Fruit fly (Drosophila melanogaster) whole organism, embryonic: ENCODE data around the gene heph.

ENCODE experiments used
- B-H2 ChIP-seq: fragments of 200-800 bp; sonication (Bioruptor generic); optimal IDR thresholded peaks from 2 replicates; lab custom pipeline; 2018; ENCODE audit warnings: missing biosample characterization, mild to moderate bottlenecking, missing genetic modification characterization
- CG10209 ChIP-seq: fragments of 200-800 bp; sonication (Bioruptor generic); optimal IDR thresholded peaks from 3 replicates; lab custom pipeline; 2017; ENCODE audit warnings: missing biosample characterization, mild to moderate bottlenecking, missing genetic modification characterization, missing genetic modification reagents
- CG12769 ChIP-seq: fragments of 200-800 bp; sonication (Bioruptor generic); optimal IDR thresholded peaks from 2 replicates; lab custom pipeline; 2019; ENCODE audit warnings: missing biosample characterization, mild to moderate bottlenecking, missing genetic modification characterization, moderate library complexity
- CG13624 ChIP-seq: fragments of 200-800 bp; sonication (Bioruptor generic); optimal IDR thresholded peaks from 2 replicates; lab custom pipeline; 2016; ENCODE audit warnings: missing biosample characterization, missing genetic modification characterization
- CG14860 ChIP-seq: fragments of 200-800 bp; sonication (Bioruptor generic); IDR thresholded peaks from 3 replicates; pipeline ENCODE4 v1.3.6; 2022; ENCODE audit warnings: missing biosample characterization, missing genetic modification characterization; ENCODE audit not compliant: partially characterized antibody
- CG31441 ChIP-seq: fragments of 200-800 bp; sonication (Bioruptor generic); IDR thresholded peaks from 2 replicates; pipeline ENCODE4 v1.3.6; 2022; ENCODE audit warnings: missing biosample characterization, missing genetic modification characterization
- CG3163 ChIP-seq: fragments of 200-800 bp; sonication (Bioruptor generic); optimal IDR thresholded peaks from 3 replicates; lab custom pipeline; 2016; ENCODE audit warnings: missing biosample characterization, missing genetic modification characterization
- CG4282 ChIP-seq: fragments of 200-800 bp; sonication (Bioruptor generic); optimal IDR thresholded peaks from 2 replicates; lab custom pipeline; 2016; ENCODE audit warnings: missing biosample characterization, missing genetic modification characterization
- CG4617 ChIP-seq: fragments of 200-800 bp; sonication (Bioruptor generic); optimal IDR thresholded peaks from 3 replicates; lab custom pipeline; 2016; ENCODE audit warnings: missing biosample characterization, missing genetic modification characterization, borderline replicate concordance
- CG6854 ChIP-seq: fragments of 200-800 bp; sonication (Bioruptor generic); optimal IDR thresholded peaks from 3 replicates; lab custom pipeline; 2017; ENCODE audit warnings: missing biosample characterization, mild to moderate bottlenecking, missing genetic modification characterization
- CG7271 ChIP-seq: fragments of 200-800 bp; sonication (Bioruptor generic); optimal IDR thresholded peaks from 2 replicates; lab custom pipeline; 2018; ENCODE audit warnings: missing biosample characterization, mild to moderate bottlenecking, missing genetic modification characterization, moderate library complexity
- CG7839 ChIP-seq: fragments of 200-800 bp; sonication (Bioruptor generic); optimal IDR thresholded peaks from 3 replicates; lab custom pipeline; 2018; ENCODE audit warnings: missing biosample characterization, mild to moderate bottlenecking, missing genetic modification characterization, moderate library complexity
- CG8290 ChIP-seq, 3 experiments: fragments of 200-800 bp; sonication (Bioruptor generic); optimal IDR thresholded peaks; 2 replicates each; lab custom pipeline; 2016 to 2019; ENCODE audit warnings: missing biosample characterization in 3 of 3, missing genetic modification characterization in 3 of 3, mild to moderate bottlenecking in 2 of 3, moderate library complexity in 1 of 3
- CG9876 ChIP-seq: fragments of 200-800 bp; sonication (Bioruptor generic); optimal IDR thresholded peaks from 2 replicates; lab custom pipeline; 2016; ENCODE audit warnings: missing biosample characterization, missing genetic modification characterization
- CHES-1-like ChIP-seq: fragments of 200-800 bp; sonication (Bioruptor generic); optimal IDR thresholded peaks from 2 replicates; lab custom pipeline; 2016; ENCODE audit warnings: missing biosample characterization, missing genetic modification characterization
- Chrac-16 ChIP-seq: fragments of 200-800 bp; sonication (Bioruptor generic); optimal IDR thresholded peaks from 3 replicates; lab custom pipeline; 2016; ENCODE audit warnings: missing biosample characterization, missing genetic modification characterization
- E2f1 ChIP-seq: fragments of 200-800 bp; sonication (Bioruptor generic); IDR thresholded peaks from 2 replicates; pipeline ENCODE4 v1.3.6; 2022; ENCODE audit warnings: missing biosample characterization, missing genetic modification characterization
- E2f2 ChIP-seq: fragments of 200-800 bp; sonication (Bioruptor generic); IDR thresholded peaks from 2 replicates; pipeline ENCODE4 v1.3.6; 2022; ENCODE audit warnings: missing biosample characterization, missing genetic modification characterization
- Hmx ChIP-seq: fragments of 200-800 bp; sonication (Bioruptor generic); optimal IDR thresholded peaks from 2 replicates; lab custom pipeline; 2016; ENCODE audit warnings: missing biosample characterization, missing genetic modification characterization
- Lpt ChIP-seq: fragments of >200 bp; optimal IDR thresholded peaks from 2 replicates; lab custom pipeline; 2018; ENCODE audit warnings: missing biosample characterization, missing genetic modification characterization
- Max ChIP-seq: fragments of 200-800 bp; sonication (Bioruptor generic); optimal IDR thresholded peaks from 2 replicates; lab custom pipeline; 2016; ENCODE audit warnings: missing biosample characterization, mild to moderate bottlenecking, missing genetic modification characterization
- Med ChIP-seq: fragments of 200-800 bp; sonication (Bioruptor generic); peaks from one replicate; lab custom pipeline; 2016; ENCODE audit warnings: missing biosample characterization, missing genetic modification characterization, mild to moderate bottlenecking, inconsistent platforms, moderate library complexity
- Scr ChIP-seq: fragments of 200-800 bp; sonication (Bioruptor generic); IDR thresholded peaks from 2 replicates; pipeline ENCODE4 v1.3.6; 2022; ENCODE audit warnings: missing biosample characterization, missing genetic modification characterization; ENCODE audit not compliant: partially characterized antibody
- Xrp1 ChIP-seq: fragments of 200-800 bp; sonication (Bioruptor generic); IDR thresholded peaks from 2 replicates; pipeline ENCODE4 v1.3.6; 2022; ENCODE audit warnings: missing biosample characterization, missing genetic modification characterization
- chinmo ChIP-seq: fragments of 200-800 bp; sonication (Bioruptor generic); IDR thresholded peaks from 4 replicates; pipeline ENCODE4 v1.3.6; 2022; ENCODE audit warnings: missing biosample characterization, missing genetic modification characterization; ENCODE audit not compliant: partially characterized antibody
- chn ChIP-seq: fragments of 200-800 bp; sonication (Bioruptor generic); optimal IDR thresholded peaks from 2 replicates; lab custom pipeline; 2016; ENCODE audit warnings: missing biosample characterization, missing genetic modification characterization
- cwo ChIP-seq: fragments of 200-800 bp; sonication (Bioruptor generic); optimal IDR thresholded peaks from 3 replicates; lab custom pipeline; 2017; ENCODE audit warnings: missing biosample characterization, missing genetic modification characterization, mild to moderate bottlenecking, moderate library complexity, missing genetic modification reagents
- dmrt99B ChIP-seq: fragments of 200-800 bp; sonication (Bioruptor generic); optimal IDR thresholded peaks from 2 replicates; lab custom pipeline; 2018; ENCODE audit warnings: missing biosample characterization, mild to moderate bottlenecking, missing genetic modification characterization, moderate library complexity
- eve ChIP-seq, 2 experiments: fragments of >200 bp; optimal IDR thresholded peaks; 2 replicates each; lab custom pipeline; 2017; ENCODE audit warnings: missing biosample characterization in 2 of 2, missing genetic modification characterization in 2 of 2
- gem ChIP-seq: fragments of 200-800 bp; sonication (Bioruptor generic); optimal IDR thresholded peaks from 2 replicates; lab custom pipeline; 2019; ENCODE audit warnings: missing biosample characterization, mild to moderate bottlenecking, missing genetic modification characterization, moderate library complexity
- grn ChIP-seq: fragments of 200-800 bp; sonication (Bioruptor generic); optimal IDR thresholded peaks from 3 replicates; lab custom pipeline; 2017; ENCODE audit warnings: missing biosample characterization, missing genetic modification characterization
- ham ChIP-seq: fragments of 200-800 bp; sonication (Bioruptor generic); IDR thresholded peaks from 2 replicates; pipeline ENCODE4 v1.3.6; 2022; ENCODE audit warnings: missing biosample characterization, missing genetic modification characterization
- inv ChIP-seq: fragments of 200-800 bp; sonication (Bioruptor generic); IDR thresholded peaks from 2 replicates; pipeline ENCODE4 v1.3.6; 2022; ENCODE audit warnings: missing biosample characterization, missing genetic modification characterization; ENCODE audit not compliant: partially characterized antibody
- ken ChIP-seq: fragments of 200-800 bp; sonication (Bioruptor generic); IDR thresholded peaks from 3 replicates; pipeline ENCODE4 v1.3.6; 2022; ENCODE audit warnings: missing biosample characterization, missing genetic modification characterization
- knrl ChIP-seq: fragments of 200-800 bp; sonication (Bioruptor generic); IDR thresholded peaks from 3 replicates; pipeline ENCODE4 v1.3.6; 2022; ENCODE audit warnings: missing biosample characterization, missing genetic modification characterization; ENCODE audit not compliant: partially characterized antibody
- nmo ChIP-seq: fragments of 200-800 bp; sonication (Bioruptor generic); optimal IDR thresholded peaks from 2 replicates; lab custom pipeline; 2018; ENCODE audit warnings: missing biosample characterization, mild to moderate bottlenecking, missing genetic modification characterization, moderate library complexity
- org-1 ChIP-seq: fragments of 200-800 bp; sonication (Bioruptor generic); optimal IDR thresholded peaks from 2 replicates; lab custom pipeline; 2017; ENCODE audit warnings: missing biosample characterization, missing genetic modification characterization
- row ChIP-seq: fragments of 200-800 bp; sonication (Bioruptor generic); IDR thresholded peaks from 3 replicates; pipeline ENCODE4 v1.3.6; 2022; ENCODE audit warnings: missing biosample characterization, missing genetic modification characterization
- sd ChIP-seq: fragments of 200-800 bp; sonication (Bioruptor generic); optimal IDR thresholded peaks from 3 replicates; lab custom pipeline; 2018; ENCODE audit warnings: missing biosample characterization, mild to moderate bottlenecking, missing genetic modification characterization, moderate library complexity
- sens ChIP-seq: fragments of 200-800 bp; sonication (Bioruptor generic); peaks from one replicate; lab custom pipeline; 2016; ENCODE audit warnings: missing biosample characterization, missing genetic modification characterization
- sima ChIP-seq: fragments of 200-800 bp; sonication (Bioruptor generic); optimal IDR thresholded peaks from 2 replicates; lab custom pipeline; 2016; ENCODE audit warnings: missing biosample characterization, missing genetic modification characterization
- sr ChIP-seq: fragments of 200-800 bp; sonication (Bioruptor generic); IDR thresholded peaks from 3 replicates; pipeline ENCODE4 v1.3.6; 2022; ENCODE audit warnings: missing biosample characterization, missing genetic modification characterization
- tin ChIP-seq: fragments of 200-800 bp; sonication (Bioruptor generic); optimal IDR thresholded peaks from 3 replicates; lab custom pipeline; 2016; ENCODE audit warnings: missing biosample characterization, missing genetic modification characterization
- tup ChIP-seq: fragments of 200-800 bp; sonication (Bioruptor generic); optimal IDR thresholded peaks from 2 replicates; lab custom pipeline; 2016; ENCODE audit warnings: missing biosample characterization, mild to moderate bottlenecking, missing genetic modification characterization, moderate library complexity
- unpg ChIP-seq: fragments of 200-800 bp; sonication (Bioruptor generic); optimal IDR thresholded peaks from 3 replicates; lab custom pipeline; 2018; ENCODE audit warnings: missing biosample characterization, mild to moderate bottlenecking, missing genetic modification characterization, moderate library complexity
- vvl ChIP-seq: fragments of 200-800 bp; sonication (Bioruptor generic); IDR thresholded peaks from 2 replicates; pipeline ENCODE4 v1.3.6; 2022; ENCODE audit warnings: missing biosample characterization, missing genetic modification characterization

The heph gene

DNA sequence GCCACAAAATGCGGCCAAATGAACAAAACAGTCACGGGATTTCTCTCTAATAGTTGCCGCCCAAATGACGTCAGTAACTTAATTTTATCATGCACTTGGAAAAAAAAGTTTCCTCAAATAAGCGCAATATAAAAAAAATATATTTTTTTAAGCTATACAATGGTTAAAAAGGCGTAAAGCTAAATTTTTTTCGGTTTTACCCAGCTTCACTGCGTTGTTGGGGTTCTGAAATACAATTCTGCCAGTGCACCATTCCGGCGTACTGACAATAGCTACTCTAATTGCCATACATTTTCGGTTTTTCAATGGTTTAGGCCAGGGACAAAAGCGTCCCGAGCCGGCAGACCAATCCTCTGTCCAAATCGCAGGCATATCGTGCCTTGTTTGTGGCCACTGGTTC lies 17.6 kb upstream of the heph start (continued):
- no peak for TF ChIP-seq CG4617 (GFP tag; lab: Kevin White, UChicago)
- peak; percentile 30 for TF ChIP-seq unpg
- TF ChIP-seq gem, result peak; percentile 50
- peak; percentile 33; the same call in 1 of the 2 replicates for TF ChIP-seq E2f1 (GFP tag; lab: Robert Waterston, UW)
- no peak for TF ChIP-seq ham
- 0 out of 2 replicates have a peak, but pooled peaks have one; percentile 14 for TF ChIP-seq CG31441 (GFP tag; lab: Robert Waterston, UW)
- peak; percentile 50; the same call in 2 of the 3 replicates for TF ChIP-seq row (GFP tag; lab: Robert Waterston, UW)
- peak; percentile 58 for TF ChIP-seq Xrp1 (GFP tag; lab: Robert Waterston, UW)
- TF ChIP-seq tin (GFP tag; lab: Kevin White, UChicago), result peak; percentile 1
- TF ChIP-seq CG3163 (GFP tag; lab: Kevin White, UChicago), result no peak
- TF ChIP-seq CG7839 (tag; lab: Kevin White, UChicago), result peak; percentile 27

DNA sequence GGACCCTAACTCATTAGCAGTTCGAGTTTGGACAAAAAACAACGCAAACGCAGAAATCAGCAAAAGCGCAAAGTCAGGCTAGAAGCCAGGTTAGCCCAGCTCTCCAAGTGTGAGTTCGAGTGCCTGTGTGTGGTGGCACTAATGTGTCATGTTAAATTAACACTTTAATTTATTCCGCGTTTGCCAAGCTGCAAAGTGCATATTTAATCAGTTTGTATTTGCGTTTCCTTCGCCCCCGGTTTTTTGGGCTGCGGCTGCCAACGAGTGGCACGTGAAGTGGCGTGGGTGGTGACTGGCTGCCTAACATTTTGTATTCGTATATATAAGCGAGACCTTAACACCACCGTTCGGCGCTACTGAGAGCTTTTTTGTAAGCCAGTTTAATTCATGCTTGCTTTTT lies 13.8 kb upstream of the heph start:
- TF ChIP-seq ken (GFP tag; lab: Robert Waterston, UW) (0 out of 3 replicates have a peak, but pooled peaks have one; percentile 12), CG4282 (no peak), chn (GFP tag; lab: Kevin White, UChicago) (no peak), vvl (peak; percentile 91), CG7271 (tag; lab: Kevin White, UChicago) (no peak), tup (GFP tag; lab: Kevin White, UChicago) (no peak), chinmo (GFP tag; lab: Robert Waterston, UW) (peak; percentile 71; the same call in 2 of the 4 replicates), knrl (GFP tag; lab: Robert Waterston, UW) (no peak), Max (GFP tag; lab: Kevin White, UChicago) (no peak), dmrt99B (no peak), CG12769 (tag; lab: Kevin White, UChicago) (peak; percentile 25), Med (GFP tag; lab: Kevin White, UChicago) (peak; percentile 40), CG14860 (GFP tag; lab: Robert Waterston, UW) (no peak), sima (GFP tag; lab: Kevin White, UChicago) (no peak), Lpt (GFP tag; lab: Kevin White, UChicago) (no peak), Hmx (no peak), org-1 (GFP tag; lab: Kevin White, UChicago) (no peak), CG9876 (no peak), sr (GFP tag; lab: Robert Waterston, UW) (peak; percentile 71; the same call in 1 of the 3 replicates), cwo (GFP tag; lab: Kevin White, UChicago) (peak; percentile 23), CHES-1-like (GFP tag; lab: Kevin White, UChicago) (no peak), CG8290 (GFP tag; optimal IDR thresholded peaks at IDR 0.05; lab: Kevin White, UChicago) (no peak), CG8290 (tag; optimal IDR thresholded peaks at IDR 0.05; lab: Kevin White, UChicago) (peak in 1 of 2 experiments; percentile 4), nmo (no peak), inv (GFP tag; lab: Robert Waterston, UW) (no peak)
- TF ChIP-seq, all 482 proteins: peak for 8

DNA sequence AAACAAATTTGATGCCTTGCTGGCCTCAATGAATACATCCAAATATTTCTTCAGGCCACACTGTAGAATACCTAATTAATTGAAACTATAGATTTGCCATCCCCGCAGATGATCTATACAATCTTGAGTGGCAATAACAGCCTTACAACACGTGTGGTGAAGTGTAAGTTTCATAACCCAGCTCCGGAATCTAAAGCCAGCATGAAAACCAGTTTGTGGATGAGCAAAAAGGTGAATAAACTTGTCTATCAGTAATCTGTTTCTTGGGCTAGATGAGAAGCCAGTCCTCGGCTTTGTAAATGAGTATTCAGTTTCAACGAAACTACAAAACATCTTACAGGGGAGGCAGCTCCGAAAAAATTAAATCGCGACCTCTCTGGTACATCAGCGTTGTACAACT lies 6.8 kb upstream of the heph start:
- TF ChIP-seq chinmo (GFP tag; lab: Robert Waterston, UW) (0 out of 4 replicates have a peak, but pooled peaks have one; percentile 67), CG6854 (GFP tag; lab: Kevin White, UChicago) (no peak), B-H2 (GFP tag; lab: Kevin White, UChicago) (peak; percentile 34), CG10209 (GFP tag; lab: Kevin White, UChicago) (peak; percentile 20), eve (GFP tag; optimal IDR thresholded peaks at IDR 0.05; lab: Kevin White, UChicago) (peak in 1 of 2 experiments; percentile 33), CG12769 (tag; lab: Kevin White, UChicago) (peak; percentile 18), E2f2 (GFP tag; lab: Robert Waterston, UW) (no peak), sd (tag; lab: Kevin White, UChicago) (peak; percentile 38), grn (GFP tag; lab: Kevin White, UChicago) (peak; percentile 47), CG13624 (GFP tag; lab: Kevin White, UChicago) (no peak), Scr (GFP tag; lab: Robert Waterston, UW) (no peak), Chrac-16 (GFP tag; lab: Kevin White, UChicago) (no peak), sens (GFP tag; lab: Kevin White, UChicago) (peak; percentile 73), Med (GFP tag; lab: Kevin White, UChicago) (peak; percentile 59)
- TF ChIP-seq, all 482 proteins: peak for 9
